Worm (Caenorhabditis elegans): ENCODE measurements around the gene Y55D5A.3.

DNA sequence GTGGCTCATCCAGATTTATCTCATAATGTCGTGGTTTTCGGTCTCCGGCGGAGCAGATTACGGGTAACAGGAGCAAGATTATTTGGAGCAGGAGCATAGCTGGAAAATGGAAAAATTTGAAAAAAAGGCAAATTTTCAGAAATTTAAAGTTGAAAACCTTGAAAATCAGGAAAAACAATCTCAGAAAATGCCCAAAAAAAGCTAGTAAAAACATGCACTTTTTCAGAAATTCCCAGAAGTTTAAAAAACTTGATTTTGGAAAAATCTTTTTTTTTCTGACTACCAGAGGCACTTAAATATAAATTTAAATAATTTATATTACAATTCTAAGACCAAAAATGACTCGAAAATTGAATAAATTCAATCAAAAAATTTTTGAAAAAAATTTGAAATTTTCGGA, at the start of gene Y55D5A.3:
- TF ChIP-seq tab-1 (GFP tag; IDR thresholded peaks at IDR 0.05) (no peak), flt-1 (GFP tag; IDR thresholded peaks at IDR 0.05) (no peak), ztf-23 (GFP tag; IDR thresholded peaks at IDR 0.05) (no peak), T22C8.4 (GFP tag; IDR thresholded peaks at IDR 0.05) (no peak), ztf-29 (GFP tag; IDR thresholded peaks at IDR 0.05) (no peak), klf-2 (GFP tag; conservative IDR thresholded peaks at IDR 0.05) (no peak), med-1 (GFP tag; optimal IDR thresholded peaks at IDR 0.05; ENCODE audit: insufficient read depth) (no peak), ref-1 (GFP tag; conservative IDR thresholded peaks at IDR 0.05) (no peak), cog-1 (tag; optimal IDR thresholded peaks at IDR 0.05) (no peak)

Data from whole organism, midembryonic.